Worm (Caenorhabditis elegans) whole organism, mixed stage, embryonic: ENCODE data around the gene tat-1.
"Not testable (repeated sequence)": the region's sequence is repeated elsewhere in the genome, so short reads cannot be mapped to it uniquely, and the experiment has no call there.

Experiments used
- bed-3 ChIP-seq: fragments of 200-800 bp; sonication (Bioruptor generic); optimal IDR thresholded peaks from 3 replicates; lab custom pipeline; 2018; ENCODE audit warnings: mild to moderate bottlenecking, missing genetic modification characterization, moderate library complexity, missing compliant biosample characterization
- blmp-1 ChIP-seq: fragments of 150-350 bp; optimal IDR thresholded peaks from 2 replicates; lab custom pipeline; 2014; ENCODE audit warnings: missing biosample characterization, missing genetic modification characterization
- ceh-39 ChIP-seq: fragments of 150-350 bp; optimal IDR thresholded peaks from 2 replicates; lab custom pipeline; 2014; ENCODE audit warnings: missing biosample characterization, missing genetic modification characterization
- ceh-43 ChIP-seq: fragments of 200-800 bp; sonication (Bioruptor generic); optimal IDR thresholded peaks from 2 replicates; lab custom pipeline; 2018; ENCODE audit warnings: mild to moderate bottlenecking, missing genetic modification characterization, moderate library complexity, missing compliant biosample characterization
- ceh-83 ChIP-seq: fragments of 200-800 bp; sonication (Bioruptor generic); optimal IDR thresholded peaks from 2 replicates; lab custom pipeline; 2018; ENCODE audit warnings: mild to moderate bottlenecking, missing genetic modification characterization, missing compliant biosample characterization
- ces-1 ChIP-seq: fragments of 150-350 bp; optimal IDR thresholded peaks from 2 replicates; lab custom pipeline; 2014; ENCODE audit warnings: missing biosample characterization, missing genetic modification reagents, missing genetic modification characterization
- cnd-1 ChIP-seq: fragments of 200-800 bp; sonication (Bioruptor generic); optimal IDR thresholded peaks from 2 replicates; lab custom pipeline; 2018; ENCODE audit warnings: mild to moderate bottlenecking, missing genetic modification characterization, missing compliant biosample characterization
- drap-1 ChIP-seq: fragments of 200-800 bp; sonication (Bioruptor generic); optimal IDR thresholded peaks from 3 replicates; lab custom pipeline; 2018; ENCODE audit warnings: mild to moderate bottlenecking, missing genetic modification characterization, missing compliant biosample characterization
- elt-1 ChIP-seq: sonication (generic microtip); optimal IDR thresholded peaks from 2 replicates; lab custom pipeline; 2017; ENCODE audit warnings: missing genetic modification characterization, mild to moderate bottlenecking, missing compliant biosample characterization, antibody characterized with exemption, moderate library complexity, borderline replicate concordance; ENCODE audit not compliant: insufficient read depth
- flh-1 ChIP-seq: fragments of 200-800 bp; sonication (Bioruptor generic); optimal IDR thresholded peaks from 2 replicates; lab custom pipeline; 2018; ENCODE audit warnings: mild to moderate bottlenecking, missing genetic modification characterization, moderate library complexity, missing compliant biosample characterization
- ham-2 ChIP-seq: fragments of 200-800 bp; sonication (Bioruptor generic); optimal IDR thresholded peaks from 2 replicates; lab custom pipeline; 2018; ENCODE audit warnings: mild to moderate bottlenecking, missing genetic modification characterization, missing compliant biosample characterization
- hlh-1 ChIP-seq: fragments of 150-350 bp; optimal IDR thresholded peaks from 2 replicates; lab custom pipeline; 2014; ENCODE audit warnings: missing biosample characterization, missing genetic modification reagents, missing genetic modification characterization
- lin-13 ChIP-seq: fragments of 150-350 bp; optimal IDR thresholded peaks from 2 replicates; lab custom pipeline; 2014; ENCODE audit warnings: missing biosample characterization, missing genetic modification characterization
- lin-32 ChIP-seq: fragments of 200-800 bp; sonication (Bioruptor generic); optimal IDR thresholded peaks from 2 replicates; lab custom pipeline; 2018; ENCODE audit warnings: mild to moderate bottlenecking, missing genetic modification characterization, missing compliant biosample characterization
- lsy-2 ChIP-seq: fragments of 150-350 bp; optimal IDR thresholded peaks from 2 replicates; lab custom pipeline; 2014; ENCODE audit warnings: missing biosample characterization, missing genetic modification characterization
- mab-5 ChIP-seq: fragments of 150-350 bp; optimal IDR thresholded peaks from 2 replicates; lab custom pipeline; 2014; ENCODE audit warnings: missing biosample characterization, missing genetic modification characterization
- mls-2 ChIP-seq: sonication (generic microtip); optimal IDR thresholded peaks from 2 replicates; lab custom pipeline; 2016; ENCODE audit warnings: mild to moderate bottlenecking, missing genetic modification characterization, moderate library complexity, missing compliant biosample characterization
- nhr-12 ChIP-seq: fragments of 150-350 bp; optimal IDR thresholded peaks from 2 replicates; lab custom pipeline; 2014; ENCODE audit warnings: missing biosample characterization, missing genetic modification characterization
- nhr-237 ChIP-seq: fragments of 150-350 bp; optimal IDR thresholded peaks from 2 replicates; lab custom pipeline; 2014; ENCODE audit warnings: missing biosample characterization, missing genetic modification characterization
- nhr-28 ChIP-seq: fragments of 150-350 bp; optimal IDR thresholded peaks from 2 replicates; lab custom pipeline; 2014; ENCODE audit warnings: missing biosample characterization, missing genetic modification characterization
- nhr-76 ChIP-seq: sonication (generic microtip); optimal IDR thresholded peaks from 2 replicates; lab custom pipeline; 2017; ENCODE audit warnings: missing biosample characterization, missing genetic modification characterization
- pha-4 ChIP-seq: fragments of 150-350 bp; optimal IDR thresholded peaks from 2 replicates; lab custom pipeline; 2018; ENCODE audit warnings: missing biosample characterization, missing genetic modification reagents, missing genetic modification characterization
- sem-2 ChIP-seq: fragments of 200-800 bp; sonication (Bioruptor generic); optimal IDR thresholded peaks from 2 replicates; lab custom pipeline; 2018; ENCODE audit warnings: mild to moderate bottlenecking, missing genetic modification characterization, missing compliant biosample characterization
- snpc-4 ChIP-seq: fragments of 150-350 bp; optimal IDR thresholded peaks from 2 replicates; lab custom pipeline; 2014; ENCODE audit warnings: missing biosample characterization, missing genetic modification characterization
- sptf-1 ChIP-seq: sonication (generic microtip); optimal IDR thresholded peaks from 2 replicates; lab custom pipeline; 2017; ENCODE audit warnings: mild to moderate bottlenecking, missing genetic modification characterization, moderate library complexity, missing compliant biosample characterization
- tbx-8 ChIP-seq: fragments of 200-800 bp; sonication (Bioruptor generic); optimal IDR thresholded peaks from 2 replicates; lab custom pipeline; 2018; ENCODE audit warnings: mild to moderate bottlenecking, missing genetic modification characterization, moderate library complexity, missing compliant biosample characterization
- unc-120 ChIP-seq: sonication (generic microtip); optimal IDR thresholded peaks from 2 replicates; lab custom pipeline; 2017; ENCODE audit warnings: missing genetic modification characterization, missing compliant biosample characterization; ENCODE audit not compliant: poor library complexity, severe bottlenecking
- zip-8 ChIP-seq: fragments of 150-350 bp; optimal IDR thresholded peaks from 2 replicates; lab custom pipeline; 2014; ENCODE audit warnings: missing biosample characterization, missing genetic modification characterization
- ztf-11 ChIP-seq: fragments of 150-350 bp; optimal IDR thresholded peaks from 2 replicates; lab custom pipeline; 2014; ENCODE audit warnings: missing biosample characterization, missing genetic modification characterization

tat-1 gene

ce11 chrIII:12398468-12398867 is 23.1 kb downstream of the tat-1 start:
- TF ChIP-seq lin-13 (tag; lab: Kevin White, UChicago) (no peak), lin-32 (GFP tag; lab: Kevin White, UChicago) (no peak), sptf-1 (no peak), bed-3 (GFP tag; lab: Kevin White, UChicago) (no peak), blmp-1 (tag; lab: Kevin White, UChicago) (no peak), zip-8 (tag; lab: Kevin White, UChicago) (no peak), tbx-8 (no peak), unc-120 (tag; lab: Kevin White, UChicago) (no peak), nhr-28 (tag; lab: Kevin White, UChicago) (no peak), ceh-83 (GFP tag; lab: Kevin White, UChicago) (no peak), flh-1 (no peak), ztf-11 (tag; lab: Kevin White, UChicago) (no peak), ceh-39 (no peak), nhr-76 (no peak), ces-1 (GFP tag; lab: Kevin White, UChicago) (no peak), nhr-12 (no peak), snpc-4 (tag; lab: Kevin White, UChicago) (no peak)
- TF ChIP-seq, all 35 proteins: peak for 0

- TF ChIP-seq ces-1 (GFP tag; lab: Kevin White, UChicago) (no peak), lsy-2 (tag; lab: Kevin White, UChicago) (no peak)
These were observed 26.4 kb downstream of the tat-1 start, which contains the start of gene Y49E10.10 for ce11 chrIII:12395085-12395484. Gene Y49E10.10 (plus strand): TSS chrIII:12395465.

- TF ChIP-seq mls-2 (no peak), nhr-12 (no peak), cnd-1 (tag; lab: Kevin White, UChicago) (no peak)
- TF ChIP-seq, all 35 proteins: peak for 0
These were observed 33.4 kb downstream of the tat-1 start for ce11 chrIII:12388106-12388505.

ce11 chrIII:12386597-12386996 is 34.9 kb downstream of the tat-1 start, which contains the start of gene Y49E10.30:
Gene Y49E10.30 (plus strand): TSS chrIII:12386897.
- TF ChIP-seq ztf-11 (tag; lab: Kevin White, UChicago); nhr-28 (tag; lab: Kevin White, UChicago); bed-3 (GFP tag; lab: Kevin White, UChicago): not testable (repeated sequence)

ce11 chrIII:12383709-12384108 is 37.8 kb downstream of the tat-1 start, which contains the start of gene Y49E10.4:
Gene Y49E10.4 (minus strand): TSS chrIII:12383809.
- not testable (repeated sequence) for TF ChIP-seq flh-1; tbx-8; ham-2 (GFP tag; lab: Kevin White, UChicago)

ce11 chrIII:12377198-12377662 is 44.3 kb downstream of the tat-1 start, which contains the start of gene pph-4.2:
Gene pph-4.2 (minus strand): TSS chrIII:12377248.
- TF ChIP-seq lsy-2 (tag; lab: Kevin White, UChicago) (peak; percentile 29), ceh-43 (no peak), nhr-237 (tag; lab: Kevin White, UChicago) (peak; percentile 38)

ce11 chrIII:12375614-12376013 is 45.9 kb downstream of the tat-1 start:
- no peak for TF ChIP-seq unc-120 (tag; lab: Kevin White, UChicago)
- TF ChIP-seq mab-5 (tag; lab: Kevin White, UChicago): no peak
- no peak for TF ChIP-seq drap-1
- TF ChIP-seq sem-2 (GFP tag; lab: Kevin White, UChicago): no peak
- TF ChIP-seq ham-2 (GFP tag; lab: Kevin White, UChicago): no peak
- TF ChIP-seq pha-4 (tag; lab: Kevin White, UChicago): no peak
- no peak for TF ChIP-seq sptf-1
- no peak for TF ChIP-seq flh-1
- TF ChIP-seq bed-3 (GFP tag; lab: Kevin White, UChicago): no peak
- TF ChIP-seq nhr-12: no peak
- no peak for TF ChIP-seq blmp-1 (tag; lab: Kevin White, UChicago)
- no peak for TF ChIP-seq ceh-39
- no peak for TF ChIP-seq elt-1 (tag; lab: Kevin White, UChicago)
- no peak for TF ChIP-seq ztf-11 (tag; lab: Kevin White, UChicago)
- no peak for TF ChIP-seq hlh-1 (tag; lab: Kevin White, UChicago)
- TF ChIP-seq, all 35 proteins: peak for 0
